Fruit fly (Drosophila melanogaster) whole organism, embryonic: ENCODE results near the gene CG42258.

Source experiments
- Abd-B ChIP-seq: fragments of 200-800 bp; sonication (Bioruptor generic); optimal IDR thresholded peaks from 2 replicates; lab custom pipeline; 2018; ENCODE audit warnings: missing biosample characterization, mild to moderate bottlenecking, missing genetic modification characterization, moderate library complexity
- Atf6 ChIP-seq: fragments of 200-800 bp; sonication (Bioruptor generic); IDR thresholded peaks from 2 replicates; pipeline ENCODE4 v1.3.6; 2022; ENCODE audit warnings: missing biosample characterization, missing genetic modification characterization
- CG10209 ChIP-seq: fragments of 200-800 bp; sonication (Bioruptor generic); optimal IDR thresholded peaks from 3 replicates; lab custom pipeline; 2017; ENCODE audit warnings: missing biosample characterization, mild to moderate bottlenecking, missing genetic modification characterization, missing genetic modification reagents
- CG1024 ChIP-seq: fragments of 200-800 bp; sonication (Bioruptor generic); IDR thresholded peaks from 2 replicates; pipeline ENCODE4 v1.3.6; 2022; ENCODE audit warnings: missing biosample characterization, missing genetic modification characterization
- CG10654 ChIP-seq: fragments of 200-800 bp; sonication (Bioruptor generic); optimal IDR thresholded peaks from 2 replicates; lab custom pipeline; 2016; ENCODE audit warnings: missing biosample characterization, missing genetic modification characterization
- CG12299 ChIP-seq: fragments of 200-800 bp; sonication (Bioruptor generic); optimal IDR thresholded peaks from 2 replicates; lab custom pipeline; 2018; ENCODE audit warnings: missing biosample characterization, mild to moderate bottlenecking, missing genetic modification characterization
- CG13894 ChIP-seq: fragments of 200-800 bp; sonication (Bioruptor generic); optimal IDR thresholded peaks from 3 replicates; lab custom pipeline; 2018; ENCODE audit warnings: missing biosample characterization, mild to moderate bottlenecking, missing genetic modification characterization, moderate library complexity
- CG1529 ChIP-seq: fragments of 200-800 bp; sonication (Bioruptor generic); optimal IDR thresholded peaks from 3 replicates; lab custom pipeline; 2018; ENCODE audit warnings: missing biosample characterization, missing genetic modification characterization
- CG30020 ChIP-seq: fragments of 200-800 bp; optimal IDR thresholded peaks from 2 replicates; lab custom pipeline; 2019; ENCODE audit warnings: missing biosample characterization, mild to moderate bottlenecking, missing genetic modification characterization, moderate library complexity
- CG3065 ChIP-seq: fragments of 200-800 bp; sonication (Bioruptor generic); optimal IDR thresholded peaks from 2 replicates; lab custom pipeline; 2016; ENCODE audit warnings: missing biosample characterization, missing genetic modification characterization
- CG32532 ChIP-seq: fragments of 200-800 bp; sonication (Bioruptor generic); IDR thresholded peaks from 2 replicates; pipeline ENCODE4 v1.3.6; 2022; ENCODE audit warnings: missing biosample characterization, missing genetic modification characterization
- CG3281 ChIP-seq: fragments of 200-800 bp; sonication (Bioruptor generic); optimal IDR thresholded peaks from 3 replicates; lab custom pipeline; 2017; ENCODE audit warnings: missing biosample characterization, mild to moderate bottlenecking, missing genetic modification characterization
- CG3407 ChIP-seq: fragments of 200-800 bp; sonication (Bioruptor generic); optimal IDR thresholded peaks from 2 replicates; lab custom pipeline; 2018; ENCODE audit warnings: missing biosample characterization, mild to moderate bottlenecking, missing genetic modification characterization
- CG34224 ChIP-seq: fragments of 200-800 bp; sonication (Bioruptor generic); IDR thresholded peaks from 3 replicates; pipeline ENCODE4 v1.3.6; 2022; ENCODE audit warnings: missing biosample characterization, missing genetic modification characterization; ENCODE audit not compliant: partially characterized antibody
- CG34376 ChIP-seq: fragments of 200-800 bp; sonication (Bioruptor generic); optimal IDR thresholded peaks from 2 replicates; lab custom pipeline; 2018; ENCODE audit warnings: missing biosample characterization, mild to moderate bottlenecking, missing genetic modification characterization
- CG4854 ChIP-seq: fragments of 200-800 bp; sonication (Bioruptor generic); optimal IDR thresholded peaks from 2 replicates; lab custom pipeline; 2016; ENCODE audit warnings: missing biosample characterization, missing genetic modification characterization, inconsistent platforms
- CG6765 ChIP-seq: fragments of 200-800 bp; sonication (Bioruptor generic); optimal IDR thresholded peaks from 3 replicates; lab custom pipeline; 2017; ENCODE audit warnings: missing biosample characterization, mild to moderate bottlenecking, missing genetic modification characterization
- CG7271 ChIP-seq: fragments of 200-800 bp; sonication (Bioruptor generic); optimal IDR thresholded peaks from 2 replicates; lab custom pipeline; 2018; ENCODE audit warnings: missing biosample characterization, mild to moderate bottlenecking, missing genetic modification characterization, moderate library complexity
- CG7745 ChIP-seq: fragments of 200-800 bp; sonication (Bioruptor generic); optimal IDR thresholded peaks from 2 replicates; lab custom pipeline; 2018; ENCODE audit warnings: missing biosample characterization, mild to moderate bottlenecking, missing genetic modification characterization, moderate library complexity
- CG7963 ChIP-seq: fragments of 200-800 bp; sonication (Bioruptor generic); IDR thresholded peaks from 3 replicates; pipeline ENCODE4 v1.3.6; 2022; ENCODE audit warnings: missing biosample characterization, missing genetic modification characterization; ENCODE audit not compliant: partially characterized antibody
- CG8765 ChIP-seq: fragments of 200-800 bp; sonication (Bioruptor generic); IDR thresholded peaks from 2 replicates; pipeline ENCODE4 v1.3.6; 2022; ENCODE audit warnings: missing biosample characterization, missing genetic modification characterization
- CG9932 ChIP-seq: fragments of 200-800 bp; sonication (Bioruptor generic); IDR thresholded peaks from 2 replicates; pipeline ENCODE4 v1.3.6; 2022; ENCODE audit warnings: missing biosample characterization, missing genetic modification characterization
- Dek ChIP-seq: fragments of 200-800 bp; sonication (Bioruptor generic); optimal IDR thresholded peaks from 3 replicates; lab custom pipeline; 2019; ENCODE audit warnings: missing biosample characterization, mild to moderate bottlenecking, missing genetic modification characterization, moderate library complexity
- Dfd ChIP-seq, 2 experiments: fragments of >200 bp; optimal IDR thresholded peaks; 2 replicates each; lab custom pipeline; 2017; ENCODE audit warnings: missing biosample characterization in 2 of 2, missing genetic modification characterization in 2 of 2
- Fer3 ChIP-seq: fragments of 200-800 bp; sonication (Bioruptor generic); optimal IDR thresholded peaks from 2 replicates; lab custom pipeline; 2018; ENCODE audit warnings: missing biosample characterization, mild to moderate bottlenecking, missing genetic modification characterization, moderate library complexity
- HLH54F ChIP-seq: fragments of 200-800 bp; sonication (Bioruptor generic); optimal IDR thresholded peaks from 3 replicates; lab custom pipeline; 2016; ENCODE audit warnings: missing biosample characterization, missing genetic modification characterization
- HmgD ChIP-seq: fragments of 200-800 bp; sonication (Bioruptor generic); optimal IDR thresholded peaks from 3 replicates; lab custom pipeline; 2016; ENCODE audit warnings: missing biosample characterization, missing genetic modification characterization
- Lpt ChIP-seq: fragments of >200 bp; optimal IDR thresholded peaks from 2 replicates; lab custom pipeline; 2018; ENCODE audit warnings: missing biosample characterization, missing genetic modification characterization
- Myb ChIP-seq: fragments of 200-800 bp; sonication (Bioruptor generic); optimal IDR thresholded peaks from 2 replicates; lab custom pipeline; 2016; ENCODE audit warnings: missing biosample characterization, missing genetic modification characterization
- Ravus ChIP-seq: fragments of 200-800 bp; sonication (Bioruptor generic); IDR thresholded peaks from 2 replicates; pipeline ENCODE4 v1.3.6; 2022; ENCODE audit warnings: missing biosample characterization, missing genetic modification characterization
- Side ChIP-seq: fragments of 200-800 bp; sonication (Bioruptor generic); optimal IDR thresholded peaks from 2 replicates; lab custom pipeline; 2016; ENCODE audit warnings: missing biosample characterization, missing genetic modification characterization
- Sox100B ChIP-seq: fragments of 200-800 bp; sonication (Bioruptor generic); optimal IDR thresholded peaks from 3 replicates; lab custom pipeline; 2018; ENCODE audit warnings: missing biosample characterization, mild to moderate bottlenecking, missing genetic modification characterization
- Vsx1 ChIP-seq: fragments of 200-800 bp; sonication (Bioruptor generic); optimal IDR thresholded peaks from 2 replicates; lab custom pipeline; 2017; ENCODE audit warnings: missing biosample characterization, mild to moderate bottlenecking, missing genetic modification characterization, missing genetic modification reagents
- abd-A ChIP-seq: fragments of 200-800 bp; sonication (Bioruptor generic); optimal IDR thresholded peaks from 3 replicates; lab custom pipeline; 2019; ENCODE audit warnings: missing biosample characterization, mild to moderate bottlenecking, missing genetic modification characterization, moderate library complexity
- ac ChIP-seq: fragments of 200-800 bp; sonication (Bioruptor generic); optimal IDR thresholded peaks from 3 replicates; lab custom pipeline; 2017; ENCODE audit warnings: missing biosample characterization, mild to moderate bottlenecking, missing genetic modification characterization
- amos ChIP-seq: fragments of 200-800 bp; sonication (Bioruptor generic); IDR thresholded peaks from 2 replicates; pipeline ENCODE4 v1.3.6; 2022; ENCODE audit warnings: missing biosample characterization, missing genetic modification characterization; ENCODE audit not compliant: partially characterized antibody
- cas ChIP-seq: fragments of 200-800 bp; sonication (Bioruptor generic); IDR thresholded peaks from 2 replicates; pipeline ENCODE4 v1.3.6; 2022; ENCODE audit warnings: missing biosample characterization, missing genetic modification characterization
- chinmo ChIP-seq: fragments of 200-800 bp; sonication (Bioruptor generic); IDR thresholded peaks from 4 replicates; pipeline ENCODE4 v1.3.6; 2022; ENCODE audit warnings: missing biosample characterization, missing genetic modification characterization; ENCODE audit not compliant: partially characterized antibody
- chn ChIP-seq: fragments of 200-800 bp; sonication (Bioruptor generic); optimal IDR thresholded peaks from 2 replicates; lab custom pipeline; 2016; ENCODE audit warnings: missing biosample characterization, missing genetic modification characterization
- da ChIP-seq: fragments of 200-800 bp; sonication (Bioruptor generic); optimal IDR thresholded peaks from 2 replicates; lab custom pipeline; 2016; ENCODE audit warnings: missing biosample characterization, missing genetic modification characterization
- ems ChIP-seq: fragments of 200-800 bp; sonication (Bioruptor generic); optimal IDR thresholded peaks from 3 replicates; lab custom pipeline; 2016; ENCODE audit warnings: missing biosample characterization, missing genetic modification characterization
- grn ChIP-seq: fragments of 200-800 bp; sonication (Bioruptor generic); optimal IDR thresholded peaks from 3 replicates; lab custom pipeline; 2017; ENCODE audit warnings: missing biosample characterization, missing genetic modification characterization
- lmd ChIP-seq: fragments of 200-800 bp; sonication (Bioruptor generic); IDR thresholded peaks from 2 replicates; pipeline ENCODE4 v1.3.6; 2022; ENCODE audit warnings: missing biosample characterization, missing genetic modification characterization
- pum ChIP-seq: fragments of 200-800 bp; sonication (Bioruptor generic); optimal IDR thresholded peaks from 2 replicates; lab custom pipeline; 2016; ENCODE audit warnings: missing biosample characterization, missing genetic modification characterization
- pzg ChIP-seq: fragments of 200-800 bp; sonication (Bioruptor generic); optimal IDR thresholded peaks from 3 replicates; lab custom pipeline; 2018; ENCODE audit warnings: missing biosample characterization, mild to moderate bottlenecking, missing genetic modification characterization, moderate library complexity
- seq ChIP-seq: fragments of 200-800 bp; sonication (Bioruptor generic); IDR thresholded peaks from 2 replicates; pipeline ENCODE4 v1.3.6; 2022; ENCODE audit warnings: missing biosample characterization, missing genetic modification characterization
- sug ChIP-seq: fragments of 200-800 bp; optimal IDR thresholded peaks from 2 replicates; lab custom pipeline; 2019; ENCODE audit warnings: missing biosample characterization, mild to moderate bottlenecking, missing genetic modification characterization, moderate library complexity
- tll ChIP-seq, 2 experiments: fragments of 200-800 bp in 1 of 2; fragments of >200 bp in 1 of 2; sonication (Bioruptor generic) in 1 of 2; optimal IDR thresholded peaks; 2 replicates each; lab custom pipeline; 2017 to 2019; ENCODE audit warnings: missing biosample characterization in 2 of 2, missing genetic modification characterization in 2 of 2, mild to moderate bottlenecking in 1 of 2, moderate library complexity in 1 of 2
- tx ChIP-seq: fragments of 200-800 bp; sonication (Bioruptor generic); optimal IDR thresholded peaks from 2 replicates; lab custom pipeline; 2016; ENCODE audit warnings: missing biosample characterization, missing genetic modification characterization
- wdn ChIP-seq: fragments of 200-800 bp; sonication (Bioruptor generic); IDR thresholded peaks from 2 replicates; pipeline ENCODE4 v1.3.6; 2022; ENCODE audit warnings: missing biosample characterization, missing genetic modification characterization
- wor ChIP-seq: fragments of 200-800 bp; sonication (Bioruptor generic); IDR thresholded peaks from 2 replicates; pipeline ENCODE4 v1.3.6; 2022; ENCODE audit warnings: missing biosample characterization, missing genetic modification characterization

The CG42258 gene

DNA sequence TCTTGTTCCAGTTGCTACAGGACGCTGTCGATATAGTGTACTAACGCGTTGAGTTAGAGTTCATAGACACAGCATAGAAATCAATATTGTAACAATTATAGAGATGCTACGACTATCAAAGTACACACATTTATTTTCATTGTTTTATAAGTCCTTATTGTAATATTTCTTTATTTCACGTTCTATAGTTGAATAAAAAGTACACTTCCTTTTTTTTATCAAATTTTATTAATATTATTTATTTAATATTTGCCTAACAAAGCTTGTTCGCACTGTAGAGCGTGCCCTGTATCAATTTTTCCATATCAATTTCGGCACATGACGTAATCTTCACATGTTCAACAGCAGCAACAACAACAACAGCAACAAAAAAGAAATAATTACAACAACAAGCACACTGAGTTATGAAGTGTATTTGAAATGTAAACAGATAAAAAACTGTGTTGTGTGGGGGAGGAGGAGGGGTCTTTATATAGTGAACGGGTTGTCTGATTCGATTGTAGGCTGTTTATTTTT lies 10.7 kb downstream of the CG42258 start (continued):
- TF ChIP-seq CG32532 (GFP tag; lab: Robert Waterston, UW) (peak; percentile 78), CG1024 (no peak), Abd-B (GFP tag; lab: Kevin White, UChicago) (peak; percentile 77), tx (GFP tag; lab: Kevin White, UChicago) (no peak), abd-A (tag; lab: Kevin White, UChicago) (peak; percentile 81), cas (GFP tag; lab: Robert Waterston, UW) (0 out of 2 replicates have a peak, but pooled peaks have one; percentile 22), seq (GFP tag; lab: Robert Waterston, UW) (peak; percentile 65), Myb (GFP tag; lab: Kevin White, UChicago) (no peak), Sox100B (peak; percentile 86), CG4854 (GFP tag; lab: Kevin White, UChicago) (no peak), wor (GFP tag; lab: Robert Waterston, UW) (peak; percentile 56), CG8765 (GFP tag; lab: Robert Waterston, UW) (no peak), HLH54F (GFP tag; lab: Kevin White, UChicago) (no peak), CG34376 (GFP tag; lab: Kevin White, UChicago) (peak; percentile 78), Dek (tag; lab: Kevin White, UChicago) (peak; percentile 82), pzg (GFP tag; lab: Kevin White, UChicago) (no peak), CG10209 (peak; percentile 78), CG7271 (tag; lab: Kevin White, UChicago) (no peak), grn (GFP tag; lab: Kevin White, UChicago) (no peak), chn (GFP tag; lab: Kevin White, UChicago) (peak; percentile 7), CG3065 (peak; percentile 9), amos (GFP tag; lab: Robert Waterston, UW) (no peak), CG7745 (no peak), ac (GFP tag; lab: Kevin White, UChicago) (no peak), CG7963 (GFP tag; lab: Robert Waterston, UW) (no peak), wdn (GFP tag; lab: Robert Waterston, UW) (no peak), HmgD (GFP tag; lab: Kevin White, UChicago) (no peak), Ravus (GFP tag; lab: Robert Waterston, UW) (peak; percentile 36), tll (GFP tag; optimal IDR thresholded peaks at IDR 0.05; lab: Kevin White, UChicago) (no peak), Lpt (GFP tag; lab: Kevin White, UChicago) (no peak), CG3281 (GFP tag; lab: Kevin White, UChicago) (peak; percentile 81), chinmo (GFP tag; lab: Robert Waterston, UW) (peak; percentile 88; the same call in 1 of the 4 replicates), CG10654 (GFP tag; lab: Kevin White, UChicago) (peak; percentile 38), sug (peak; percentile 83), ems (peak; percentile 16), CG6765 (GFP tag; lab: Kevin White, UChicago) (peak; percentile 14), pum (GFP tag; lab: Kevin White, UChicago) (no peak), Fer3 (tag; lab: Kevin White, UChicago) (peak; percentile 80), Vsx1 (GFP tag; lab: Kevin White, UChicago) (peak; percentile 15), CG1529 (peak; percentile 48), Side (GFP tag; lab: Kevin White, UChicago) (no peak), CG12299 (tag; lab: Kevin White, UChicago) (peak; percentile 73), lmd (GFP tag; lab: Robert Waterston, UW) (peak; percentile 78), Atf6 (GFP tag; lab: Robert Waterston, UW) (peak; percentile 72), Dfd (GFP tag; optimal IDR thresholded peaks at IDR 0.05; lab: Kevin White, UChicago) (no peak), CG3407 (GFP tag; lab: Kevin White, UChicago) (peak; percentile 36), CG9932 (peak; percentile 86), CG30020 (peak; percentile 36), da (no peak), CG13894 (peak; percentile 62), CG34224 (GFP tag; lab: Robert Waterston, UW) (no peak)
